Fruit fly (Drosophila melanogaster): Measurements from ENCODE around the gene CG15020.

Gene CG15020

dm6 chr3L:4406653-4407257 is 14.7 kb upstream of the CG15020 start, which contains the start of gene TP53INP (continued):
- TF ChIP-seq lov (optimal IDR thresholded peaks at IDR 0.05) (no peak), lov (GFP tag; IDR thresholded peaks at IDR 0.05) (peak; percentile 39; the same call in 1 of the 3 replicates), Bteb2 (GFP tag; optimal IDR thresholded peaks at IDR 0.05) (peak; percentile 71), Hr78 (GFP tag; optimal IDR thresholded peaks at IDR 0.05) (peak in 1 of 2 experiments; percentile 68), gfzf (GFP tag; optimal IDR thresholded peaks at IDR 0.05) (no peak), CG10462 (GFP tag; optimal IDR thresholded peaks at IDR 0.05) (peak; percentile 84), phol (tag; optimal IDR thresholded peaks at IDR 0.05) (peak; percentile 94), H15 (GFP tag; IDR thresholded peaks at IDR 0.05) (peak; percentile 66; the same call in 1 of the 3 replicates), HLH54F (GFP tag; optimal IDR thresholded peaks at IDR 0.05) (peak; percentile 68), pfk (GFP tag; optimal IDR thresholded peaks at IDR 0.05) (no peak), sug (tag; optimal IDR thresholded peaks at IDR 0.05) (peak; percentile 87), Kr (GFP tag; optimal IDR thresholded peaks at IDR 0.05) (no peak), CG5180 (GFP tag; optimal IDR thresholded peaks at IDR 0.05) (peak; percentile 80), CG32772 (GFP tag; IDR thresholded peaks at IDR 0.05) (peak; percentile 64), CG4404 (GFP tag; IDR thresholded peaks at IDR 0.05) (peak; percentile 69), unpg (GFP tag; optimal IDR thresholded peaks at IDR 0.05) (peak; percentile 85), CG6683 (GFP tag; optimal IDR thresholded peaks at IDR 0.05) (peak; percentile 63), sc (optimal IDR thresholded peaks at IDR 0.05) (no peak), sc (GFP tag; optimal IDR thresholded peaks at IDR 0.05) (peak; percentile 84), HLH4C (GFP tag; IDR thresholded peaks at IDR 0.05; ENCODE audit: partially characterized antibody) (no peak), fd102C (GFP tag; optimal IDR thresholded peaks at IDR 0.05) (peak; percentile 52), Optix (GFP tag; IDR thresholded peaks at IDR 0.05) (no peak), eyg (GFP tag; optimal IDR thresholded peaks at IDR 0.05) (peak; percentile 62), Fer2 (tag; optimal IDR thresholded peaks at IDR 0.05) (peak; percentile 59), hb (GFP tag; IDR thresholded peaks at IDR 0.05; ENCODE audit: partially characterized antibody) (no peak), Mes4 (GFP tag; optimal IDR thresholded peaks at IDR 0.05) (peak; percentile 70), CG12071 (GFP tag; optimal IDR thresholded peaks at IDR 0.05) (peak; percentile 57), CG3065 (GFP tag; optimal IDR thresholded peaks at IDR 0.05) (peak; percentile 51), bsh (GFP tag; optimal IDR thresholded peaks at IDR 0.05) (peak; percentile 86 to 87), CG34422 (GFP tag; IDR thresholded peaks at IDR 0.05) (no peak; the same call in 1 of the 3 replicates), CG6854 (GFP tag; optimal IDR thresholded peaks at IDR 0.05) (peak; percentile 61), CG3281 (GFP tag; optimal IDR thresholded peaks at IDR 0.05) (peak; percentile 89), Usf (GFP tag; optimal IDR thresholded peaks at IDR 0.05) (peak; percentile 74), lola (GFP tag; optimal IDR thresholded peaks at IDR 0.05) (peak in 1 of 3 experiments; percentile 93), CG10654 (GFP tag; optimal IDR thresholded peaks at IDR 0.05) (peak; percentile 74), CG1233 (GFP tag; optimal IDR thresholded peaks at IDR 0.05) (peak; percentile 79), grn (GFP tag; optimal IDR thresholded peaks at IDR 0.05) (peak; percentile 19), B-H2 (GFP tag; optimal IDR thresholded peaks at IDR 0.05) (peak; percentile 55), CTCF (GFP tag; optimal IDR thresholded peaks at IDR 0.05) (peak; percentile 33), abd-A (tag; optimal IDR thresholded peaks at IDR 0.05) (no peak), sna (GFP tag; IDR thresholded peaks at IDR 0.05; ENCODE audit: partially characterized antibody) (no peak), CG3995 (GFP tag; optimal IDR thresholded peaks at IDR 0.05) (no peak), CG18619 (GFP tag; optimal IDR thresholded peaks at IDR 0.05) (peak; percentile 88), CG1024 (GFP tag; IDR thresholded peaks at IDR 0.05) (0 out of 2 replicates have a peak, but pooled peaks have one; percentile 15), CG11696 (GFP tag; IDR thresholded peaks at IDR 0.05) (0 out of 2 replicates have a peak, but pooled peaks have one; percentile 21), Drgx (GFP tag; IDR thresholded peaks at IDR 0.05) (peak; percentile 69), CG5245 (GFP tag; optimal IDR thresholded peaks at IDR 0.05) (peak; percentile 65), Hand (GFP tag; optimal IDR thresholded peaks at IDR 0.05) (peak; percentile 87), CG11560 (tag; IDR thresholded peaks at IDR 0.05) (0 out of 3 replicates have a peak, but pooled peaks have one; percentile 35), ttk (GFP tag; IDR thresholded peaks at IDR 0.05) (peak; percentile 58)

Data from whole organism, embryonic.